Fruit fly (Drosophila melanogaster) whole organism: ENCODE measurements around the gene CG9903.
A peak's percentile ranks its signal among the peaks of the same experiment; 100 is the strongest.

Source experiments
- CG8478 ChIP-seq: fragments of >200 bp; optimal IDR thresholded peaks from 2 replicates; lab custom pipeline; 2018; ENCODE audit warnings: inconsistent platforms
- Dll ChIP-seq: fragments of >200 bp; optimal IDR thresholded peaks from 2 replicates; lab custom pipeline; 2017
- EcR ChIP-seq, 2 experiments: fragments of >200 bp; optimal IDR thresholded peaks; 2 replicates each; lab custom pipeline; 2017; ENCODE audit warnings: missing biosample characterization in 2 of 2, missing genetic modification characterization in 2 of 2, missing genetic modification reagents in 2 of 2
- pan ChIP-seq: fragments of >200 bp; optimal IDR thresholded peaks from 2 replicates; lab custom pipeline; 2017
- psq ChIP-seq: fragments of >200 bp; optimal IDR thresholded peaks from 2 replicates; lab custom pipeline; 2017
- usp ChIP-seq: fragments of >200 bp; optimal IDR thresholded peaks from 2 replicates; lab custom pipeline; 2017; ENCODE audit warnings: missing biosample characterization, missing genetic modification characterization, mixed read lengths

Gene CG9903

DNA sequence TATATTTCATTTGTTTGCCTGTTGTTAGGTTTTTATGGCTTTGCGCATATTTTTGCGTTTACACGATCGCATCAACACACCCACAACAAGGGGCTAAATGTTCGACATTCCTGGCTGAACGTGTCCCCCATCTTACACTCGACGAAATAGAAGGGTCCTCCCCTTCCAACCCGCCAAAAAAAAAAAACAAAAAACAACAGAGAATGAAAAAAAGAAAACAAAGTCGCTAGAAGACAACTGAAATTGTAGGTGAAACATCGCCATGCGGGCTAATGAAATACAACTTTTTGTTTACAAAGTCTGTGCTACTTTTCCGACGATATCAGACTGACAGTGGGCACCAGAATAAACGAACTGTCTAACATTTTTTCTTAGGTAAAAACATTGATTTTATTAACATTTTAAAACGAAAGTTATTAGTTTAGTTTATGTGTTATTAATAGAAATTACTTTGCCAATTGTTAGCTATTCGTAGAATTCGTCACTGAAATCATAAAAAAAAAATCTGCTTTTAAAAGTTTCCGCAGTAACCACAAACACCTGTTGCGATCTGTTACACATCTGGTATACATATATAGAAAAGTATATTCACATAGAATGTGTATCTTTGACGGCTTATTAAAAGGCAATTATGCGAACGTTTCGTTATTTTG, 30.0 kb upstream of the CG9903 start:
- TF ChIP-seq CG8478 (lab: Kevin White, UChicago) (no peak), Dll (lab: Kevin White, UChicago) (no peak), pan (no peak), usp (GFP tag; lab: Kevin White, UChicago) (no peak), psq (lab: Kevin White, UChicago) (no peak), EcR (GFP tag; optimal IDR thresholded peaks at IDR 0.05; lab: Kevin White, UChicago) (no peak)

DNA sequence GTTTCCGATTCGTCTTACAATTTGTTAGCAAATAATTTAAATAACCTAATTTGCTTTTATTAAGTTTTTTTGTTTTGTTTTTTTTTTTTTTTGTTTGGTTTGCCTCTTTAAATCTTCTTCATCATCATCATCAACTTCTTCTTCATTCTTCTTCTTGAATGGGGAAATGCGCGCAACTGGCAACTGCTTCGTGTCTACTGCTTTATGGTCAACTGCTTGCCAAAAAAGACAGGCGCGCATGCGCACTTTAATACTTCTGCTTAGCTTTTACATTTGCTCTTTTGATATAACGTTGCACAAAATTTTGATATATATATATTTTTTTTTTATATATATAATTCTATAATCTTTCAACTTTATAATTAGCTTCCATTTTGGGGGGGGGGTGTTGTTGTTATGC, 24.7 kb upstream of the CG9903 start:
- no peak for TF ChIP-seq EcR (GFP tag; optimal IDR thresholded peaks at IDR 0.05; lab: Kevin White, UChicago)
- no peak for TF ChIP-seq usp (GFP tag; lab: Kevin White, UChicago)
- no peak for TF ChIP-seq psq (lab: Kevin White, UChicago)
- no peak for TF ChIP-seq Dll (lab: Kevin White, UChicago)
- TF ChIP-seq pan: no peak
- no peak for TF ChIP-seq CG8478 (lab: Kevin White, UChicago)

DNA sequence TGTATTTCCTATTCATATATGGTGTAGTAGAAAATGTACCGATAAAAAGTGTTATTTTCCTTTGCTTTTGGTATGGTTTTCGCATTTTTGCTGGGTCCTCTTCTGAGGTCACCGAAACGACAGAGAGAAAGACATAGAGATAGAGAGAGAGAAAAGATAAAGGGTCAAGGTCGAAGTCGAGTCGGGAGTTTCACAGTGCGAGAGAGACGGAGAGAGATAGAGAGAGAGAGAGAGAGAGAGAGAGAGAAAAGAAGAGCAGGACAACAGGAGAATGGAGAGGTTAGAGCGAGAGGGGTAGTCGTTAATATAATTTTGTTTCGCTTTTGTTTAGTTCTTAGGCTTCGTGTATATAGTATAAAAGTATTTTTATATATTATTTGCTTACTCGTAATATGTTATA, 21.6 kb upstream of the CG9903 start:
- TF ChIP-seq Dll (lab: Kevin White, UChicago): no peak

DNA sequence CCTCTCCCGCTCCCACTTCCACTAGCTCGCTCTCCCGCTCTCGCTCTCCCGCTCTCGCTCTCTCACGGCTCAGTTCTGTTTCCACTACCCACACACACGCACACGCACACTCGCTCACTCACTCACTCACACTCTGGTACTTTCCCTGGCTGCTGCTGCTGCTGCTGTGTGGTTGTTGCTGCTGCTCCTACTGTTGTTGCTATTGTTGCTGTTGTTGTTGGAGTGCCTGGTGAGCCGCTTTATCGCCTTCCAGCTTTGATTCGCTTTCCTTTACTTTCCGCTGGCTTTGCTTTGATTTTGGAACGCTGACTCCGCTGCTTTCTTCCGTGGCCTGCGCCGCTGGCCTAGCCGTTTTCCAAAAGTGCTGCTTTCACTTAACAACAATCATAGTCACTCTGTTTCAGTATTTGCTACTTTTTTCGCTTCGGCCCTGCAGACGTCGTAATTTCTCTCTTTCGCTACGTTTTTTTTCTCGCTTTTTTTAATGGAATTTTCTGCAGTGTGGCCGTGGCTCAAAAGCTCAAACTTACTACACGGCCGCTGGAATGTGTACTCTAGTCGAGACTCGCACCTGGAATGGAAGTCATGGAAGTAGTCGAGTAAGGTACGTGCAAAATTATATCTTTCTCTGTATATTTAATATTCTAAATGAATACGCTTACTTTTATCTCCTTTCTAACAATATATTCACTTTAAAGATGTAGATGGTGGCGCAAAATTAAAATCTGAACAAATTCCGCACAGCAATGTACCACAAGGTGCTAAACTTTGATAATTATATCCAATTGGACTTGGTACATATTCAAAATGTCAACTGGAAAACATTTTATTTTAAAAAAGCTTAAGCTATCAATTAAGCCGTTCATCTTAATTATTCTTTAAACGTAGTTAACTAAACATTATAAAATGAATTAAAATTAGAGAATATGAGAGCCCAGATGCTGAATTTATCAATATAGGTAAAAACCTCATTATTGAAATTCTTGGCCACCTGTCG, 19.2 kb upstream of the CG9903 start, which contains the start of gene Pp2B-14D:
Gene Pp2B-14D (minus strand): TSS at position 503 of the 997 bp plus-strand sequence.
- TF ChIP-seq Dll (lab: Kevin White, UChicago) (peak; percentile 98), psq (lab: Kevin White, UChicago) (no peak)

DNA sequence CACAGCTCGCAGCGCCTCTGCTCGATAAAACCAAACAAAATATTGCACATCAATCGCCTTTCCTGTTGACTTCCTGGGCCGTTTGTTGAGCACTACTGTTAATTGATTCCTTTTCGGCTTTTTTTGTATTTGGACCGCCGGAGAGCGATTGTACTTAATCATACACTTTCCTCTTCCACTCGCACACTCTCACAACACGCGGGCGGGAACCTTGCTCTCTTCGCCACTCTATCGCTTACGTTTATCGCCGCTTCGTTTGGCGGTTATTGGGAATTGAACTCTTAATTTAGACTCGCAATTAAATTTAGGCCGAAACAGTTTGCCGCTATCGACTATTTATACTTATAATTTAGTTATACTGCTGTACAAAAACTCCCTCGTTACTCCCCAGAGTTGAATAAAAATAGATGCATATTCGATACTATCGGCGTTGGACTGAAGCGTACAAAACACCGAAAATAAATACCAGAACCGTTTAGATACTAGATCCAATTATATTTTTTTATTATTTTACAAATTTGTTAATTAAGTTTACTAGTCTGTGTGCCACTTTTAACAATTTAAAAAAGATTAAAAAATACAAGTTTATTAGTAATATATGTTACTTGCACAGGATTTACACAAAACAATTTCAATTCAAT, 13.0 kb upstream of the CG9903 start, which contains the start of gene Arp2:
Gene Arp2 (minus strand): TSS at position 427 of the 641 bp plus-strand sequence.
- TF ChIP-seq pan: no peak
- TF ChIP-seq EcR (GFP tag; optimal IDR thresholded peaks at IDR 0.05; lab: Kevin White, UChicago): no peak
- TF ChIP-seq psq (lab: Kevin White, UChicago): no peak
- TF ChIP-seq CG8478 (lab: Kevin White, UChicago): no peak
- TF ChIP-seq usp (GFP tag; lab: Kevin White, UChicago): no peak
- no peak for TF ChIP-seq Dll (lab: Kevin White, UChicago)

DNA sequence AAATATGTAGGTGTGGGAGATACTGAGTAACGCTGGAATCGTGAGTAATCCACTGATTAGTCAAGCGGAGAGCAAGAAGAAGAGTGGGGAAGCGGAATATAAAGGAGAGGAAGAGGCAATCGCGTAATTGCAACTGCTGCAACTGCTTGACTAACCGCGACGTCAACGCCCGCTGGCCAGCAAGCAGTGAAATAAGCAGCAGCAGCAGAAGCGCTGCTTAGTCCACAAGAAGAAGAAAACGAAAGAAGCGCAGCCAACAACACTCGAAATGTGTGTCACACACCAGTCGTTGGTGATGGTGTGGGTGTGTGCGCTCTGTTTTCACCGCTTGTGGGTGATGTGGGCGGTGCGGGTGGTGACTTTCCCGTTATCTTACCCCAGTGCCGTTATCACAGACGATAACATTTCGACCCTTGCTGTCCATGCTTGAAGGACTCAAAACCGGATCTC, 12.3 kb upstream of the CG9903 start:
- no peak for TF ChIP-seq pan
- peak; percentile 95 to 99 for TF ChIP-seq EcR (GFP tag; optimal IDR thresholded peaks at IDR 0.05; lab: Kevin White, UChicago)
- no peak for TF ChIP-seq CG8478 (lab: Kevin White, UChicago)

DNA sequence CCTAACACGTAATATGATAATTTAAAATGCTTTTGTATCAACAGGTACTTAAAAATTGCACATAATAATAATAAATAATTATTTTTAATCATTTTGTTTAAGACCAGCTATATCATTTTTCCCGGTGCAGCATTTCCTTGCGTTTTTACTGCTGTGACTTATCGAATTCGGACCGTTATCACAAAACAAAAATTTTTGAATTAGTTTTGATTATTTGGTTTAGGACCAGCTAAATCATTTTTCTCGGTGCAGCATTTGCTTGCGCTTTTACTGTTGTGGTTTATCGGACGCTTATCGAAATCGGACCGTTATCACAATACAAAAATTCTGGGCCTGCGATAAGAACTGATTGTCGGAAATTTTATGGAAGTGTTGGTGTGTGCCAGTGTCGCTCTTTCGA, 11.9 kb upstream of the CG9903 start:
- TF ChIP-seq EcR (GFP tag; optimal IDR thresholded peaks at IDR 0.05; lab: Kevin White, UChicago) (no peak), Dll (lab: Kevin White, UChicago) (no peak), usp (GFP tag; lab: Kevin White, UChicago) (no peak), psq (lab: Kevin White, UChicago) (no peak), pan (no peak), CG8478 (lab: Kevin White, UChicago) (no peak)

DNA sequence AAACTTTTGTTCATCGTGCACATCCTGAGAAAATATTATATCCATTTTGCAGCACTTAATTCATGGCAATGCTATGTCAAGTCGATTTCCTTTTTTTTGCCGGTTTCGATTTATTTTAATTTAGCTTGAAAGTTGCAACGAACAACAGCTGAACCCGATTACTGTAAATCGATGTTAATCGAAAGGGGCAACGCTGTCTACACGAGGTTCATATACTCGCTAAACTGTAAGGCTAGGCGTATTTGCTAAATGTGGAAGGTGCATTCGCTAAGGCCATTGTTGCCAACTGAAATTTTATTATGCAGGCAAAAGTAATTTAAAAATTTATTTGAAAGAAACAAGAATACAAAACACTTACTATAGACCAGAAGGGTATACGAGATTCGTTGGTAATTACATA, 6.7 kb upstream of the CG9903 start, which contains the start of gene CG9902:
Gene CG9902 (minus strand): TSS at position 131 of the 400 bp plus-strand sequence.
- TF ChIP-seq CG8478 (lab: Kevin White, UChicago): no peak
- no peak for TF ChIP-seq Dll (lab: Kevin White, UChicago)
- no peak for TF ChIP-seq pan
- no peak for TF ChIP-seq usp (GFP tag; lab: Kevin White, UChicago)
- no peak for TF ChIP-seq psq (lab: Kevin White, UChicago)
- TF ChIP-seq EcR (GFP tag; optimal IDR thresholded peaks at IDR 0.05; lab: Kevin White, UChicago): no peak

DNA sequence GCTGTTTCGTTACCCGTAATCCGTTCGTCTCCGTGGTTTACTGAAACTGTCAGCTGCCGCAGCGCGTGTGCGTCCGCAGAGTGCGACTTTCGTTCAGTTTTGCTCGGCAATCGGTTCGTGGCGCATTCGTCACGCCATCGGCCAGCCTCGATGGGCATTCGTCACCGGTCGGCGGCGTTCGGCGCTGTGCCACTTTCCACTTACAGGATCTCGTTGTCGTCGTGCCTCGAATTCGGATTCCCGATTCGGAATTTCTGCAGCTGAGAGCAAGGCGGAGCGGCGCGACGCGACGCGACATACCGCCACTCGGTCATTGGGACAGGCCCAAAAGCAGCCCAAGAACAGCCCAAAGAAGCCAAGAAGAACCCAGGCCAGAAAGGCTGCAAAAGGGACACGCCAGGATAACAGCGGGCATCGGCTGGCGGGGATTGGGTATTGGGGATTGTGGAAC, 7.6 kb downstream of the CG9903 start, which contains the start of gene para:
Gene para (minus strand): TSS at position 51 of the 451 bp plus-strand sequence.
- TF ChIP-seq usp (GFP tag; lab: Kevin White, UChicago) (no peak), pan (no peak), CG8478 (lab: Kevin White, UChicago) (no peak), psq (lab: Kevin White, UChicago) (no peak), EcR (GFP tag; optimal IDR thresholded peaks at IDR 0.05; lab: Kevin White, UChicago) (no peak), Dll (lab: Kevin White, UChicago) (no peak)

DNA sequence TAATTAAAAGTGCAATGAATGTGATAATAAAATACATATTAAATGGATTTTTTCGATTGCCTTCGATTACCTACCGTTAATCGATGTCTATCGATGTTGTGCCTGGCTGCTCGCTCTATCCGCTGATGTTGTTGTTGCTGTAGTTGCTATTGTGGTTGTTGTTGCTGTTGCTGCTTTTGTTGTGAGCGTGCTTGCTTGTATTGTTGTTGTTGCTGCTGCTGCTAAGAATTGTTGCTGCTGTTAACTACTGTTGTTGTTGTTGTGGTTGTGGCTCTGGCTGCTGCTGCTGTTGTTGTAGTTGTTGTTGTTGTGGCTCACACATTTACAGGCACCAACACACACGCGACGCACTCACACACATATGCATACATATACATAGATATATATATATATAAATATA, 13.4 kb downstream of the CG9903 start:
- no peak for TF ChIP-seq EcR (GFP tag; optimal IDR thresholded peaks at IDR 0.05; lab: Kevin White, UChicago)
- no peak for TF ChIP-seq usp (GFP tag; lab: Kevin White, UChicago)
- no peak for TF ChIP-seq pan
- no peak for TF ChIP-seq Dll (lab: Kevin White, UChicago)
- TF ChIP-seq psq (lab: Kevin White, UChicago): no peak
- TF ChIP-seq CG8478 (lab: Kevin White, UChicago): no peak

DNA sequence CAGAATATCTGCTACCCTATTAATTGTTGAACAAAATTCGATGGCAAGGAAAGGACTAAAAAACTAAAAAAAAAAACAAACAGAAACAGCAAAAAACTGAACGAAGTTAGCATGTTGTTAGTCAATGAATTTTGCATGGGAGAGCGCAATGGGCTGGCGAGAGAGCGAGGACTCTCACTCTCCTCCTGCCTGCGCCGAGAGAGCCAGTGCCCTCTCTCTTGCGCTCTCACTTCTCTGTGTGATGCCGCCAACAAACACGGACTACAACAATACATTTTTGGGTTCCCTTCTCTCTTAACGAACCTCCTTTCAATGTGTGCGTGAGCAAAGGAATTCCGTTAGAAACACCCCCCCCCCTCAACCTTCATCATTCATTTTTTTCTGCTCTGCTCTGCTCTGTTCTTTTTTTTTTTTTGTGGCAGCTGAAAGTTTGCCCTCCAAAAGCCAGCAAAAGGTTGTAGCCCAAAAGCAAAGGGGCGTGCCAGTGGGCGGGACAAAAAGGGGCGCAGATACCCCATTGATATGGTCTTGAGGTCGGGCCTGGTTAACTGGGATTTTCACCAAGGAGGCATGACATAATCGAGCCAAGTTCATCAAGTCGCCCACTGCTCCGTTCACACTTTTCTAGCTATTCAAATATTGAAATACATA, 14.4 kb downstream of the CG9903 start:
- no peak for TF ChIP-seq psq (lab: Kevin White, UChicago)
- TF ChIP-seq CG8478 (lab: Kevin White, UChicago): no peak
- no peak for TF ChIP-seq EcR (GFP tag; optimal IDR thresholded peaks at IDR 0.05; lab: Kevin White, UChicago)
- TF ChIP-seq pan: no peak
- TF ChIP-seq Dll (lab: Kevin White, UChicago): no peak
- no peak for TF ChIP-seq usp (GFP tag; lab: Kevin White, UChicago)
